Worm (Caenorhabditis elegans) whole organism, L3 larva: ENCODE results near the gene srj-54.

Source experiments
- R02D3.7 ChIP-seq: fragments of 150-350 bp; optimal IDR thresholded peaks from 2 replicates; lab custom pipeline; 2014; ENCODE audit warnings: missing biosample characterization, missing genetic modification characterization
- ZK546.5 ChIP-seq: sonication (generic microtip); optimal IDR thresholded peaks from 2 replicates; lab custom pipeline; 2017; ENCODE audit warnings: missing biosample characterization, missing genetic modification characterization
- aly-2 ChIP-seq: fragments of 150-350 bp; optimal IDR thresholded peaks from 2 replicates; lab custom pipeline; 2014; ENCODE audit warnings: missing biosample characterization, missing genetic modification characterization
- ama-1 ChIP-seq: fragments of 150-350 bp; optimal IDR thresholded peaks from 2 replicates; lab custom pipeline; 2018
- ceh-16 ChIP-seq: sonication (generic microtip); optimal IDR thresholded peaks from 2 replicates; lab custom pipeline; 2017; ENCODE audit warnings: missing biosample characterization, missing genetic modification characterization
- ceh-28 ChIP-seq: fragments of 150-350 bp; optimal IDR thresholded peaks from 2 replicates; lab custom pipeline; 2014; ENCODE audit warnings: missing biosample characterization, missing genetic modification reagents, missing genetic modification characterization
- ceh-82 ChIP-seq: fragments of 150-350 bp; optimal IDR thresholded peaks from 2 replicates; lab custom pipeline; 2014; ENCODE audit warnings: missing biosample characterization, missing genetic modification characterization
- daf-12 ChIP-seq: fragments of 150-350 bp; optimal IDR thresholded peaks from 2 replicates; lab custom pipeline; 2014; ENCODE audit warnings: missing biosample characterization, missing genetic modification reagents, missing genetic modification characterization
- egl-27 ChIP-seq: sonication (generic microtip); optimal IDR thresholded peaks from 4 replicates; lab custom pipeline; 2017; ENCODE audit warnings: missing biosample characterization, missing genetic modification reagents, missing genetic modification characterization
- egl-5 ChIP-seq: fragments of 150-350 bp; optimal IDR thresholded peaks from 2 replicates; lab custom pipeline; 2017; ENCODE audit warnings: missing biosample characterization, missing genetic modification reagents, missing genetic modification characterization, inconsistent platforms
- elt-2 ChIP-seq: sonication (generic microtip); optimal IDR thresholded peaks from 2 replicates; lab custom pipeline; 2016; ENCODE audit warnings: missing genetic modification reagents, mild to moderate bottlenecking, missing genetic modification characterization, missing compliant biosample characterization
- elt-3 ChIP-seq, 3 experiments: fragments of 150-350 bp in 1 of 3; sonication (generic microtip) in 2 of 3; optimal IDR thresholded peaks; 2 replicates in 2 of 3; 4 replicates in 1 of 3; lab custom pipeline; 2014 to 2017; ENCODE audit warnings: missing biosample characterization in 3 of 3, missing genetic modification characterization in 3 of 3
- eor-1 ChIP-seq, 2 experiments: fragments of 150-350 bp; optimal IDR thresholded peaks; 2 replicates each; lab custom pipeline; 2014 to 2018; ENCODE audit warnings: missing biosample characterization in 2 of 2, missing genetic modification characterization in 2 of 2
- fkh-10 ChIP-seq: sonication (generic microtip); optimal IDR thresholded peaks from 2 replicates; lab custom pipeline; 2017; ENCODE audit warnings: missing biosample characterization, missing genetic modification reagents, missing genetic modification characterization
- fkh-2 ChIP-seq: fragments of 150-350 bp; optimal IDR thresholded peaks from 2 replicates; lab custom pipeline; 2014; ENCODE audit warnings: missing biosample characterization, missing genetic modification reagents, missing genetic modification characterization
- fos-1 ChIP-seq: fragments of 150-350 bp; optimal IDR thresholded peaks from 2 replicates; lab custom pipeline; 2014; ENCODE audit warnings: missing biosample characterization, missing genetic modification characterization
- hmg-11 ChIP-seq: sonication (generic microtip); optimal IDR thresholded peaks from 2 replicates; lab custom pipeline; 2016; ENCODE audit warnings: missing genetic modification characterization, missing compliant biosample characterization
- lin-15B ChIP-seq: fragments of 150-350 bp; optimal IDR thresholded peaks from 2 replicates; lab custom pipeline; 2014; ENCODE audit warnings: missing biosample characterization, missing genetic modification characterization
- lin-39 ChIP-seq: fragments of 150-350 bp; optimal IDR thresholded peaks from 2 replicates; lab custom pipeline; 2018; ENCODE audit warnings: missing biosample characterization, missing genetic modification reagents, missing genetic modification characterization
- lsy-12 ChIP-seq: sonication (generic microtip); optimal IDR thresholded peaks from 2 replicates; lab custom pipeline; 2016; ENCODE audit warnings: mild to moderate bottlenecking, missing genetic modification characterization, missing compliant biosample characterization
- mdl-1 ChIP-seq: fragments of 150-350 bp; optimal IDR thresholded peaks from 2 replicates; lab custom pipeline; 2014; ENCODE audit warnings: missing biosample characterization, missing genetic modification characterization
- mml-1 ChIP-seq: fragments of 150-350 bp; sonication (generic microtip); optimal IDR thresholded peaks from 3 replicates; lab custom pipeline; 2014; ENCODE audit warnings: missing biosample characterization, missing genetic modification characterization
- nhr-11 ChIP-seq: fragments of 150-350 bp; optimal IDR thresholded peaks from 2 replicates; lab custom pipeline; 2014; ENCODE audit warnings: missing biosample characterization, missing genetic modification characterization
- nhr-12 ChIP-seq: fragments of 150-350 bp; optimal IDR thresholded peaks from 2 replicates; lab custom pipeline; 2014; ENCODE audit warnings: missing biosample characterization, missing genetic modification characterization
- nhr-23 ChIP-seq: fragments of 150-350 bp; optimal IDR thresholded peaks from 2 replicates; lab custom pipeline; 2014; ENCODE audit warnings: missing biosample characterization, missing genetic modification reagents, missing genetic modification characterization
- nhr-237 ChIP-seq: fragments of 150-350 bp; optimal IDR thresholded peaks from 2 replicates; lab custom pipeline; 2014; ENCODE audit warnings: missing biosample characterization, missing genetic modification characterization
- nhr-28 ChIP-seq: fragments of 150-350 bp; optimal IDR thresholded peaks from 2 replicates; lab custom pipeline; 2014; ENCODE audit warnings: missing biosample characterization, missing genetic modification characterization
- nhr-43 ChIP-seq: sonication (generic microtip); optimal IDR thresholded peaks from 2 replicates; lab custom pipeline; 2016; ENCODE audit warnings: mild to moderate bottlenecking, missing genetic modification characterization, missing compliant biosample characterization; ENCODE audit not compliant: poor library complexity, severe bottlenecking
- nhr-67 ChIP-seq: fragments of 150-350 bp; optimal IDR thresholded peaks from 2 replicates; lab custom pipeline; 2014; ENCODE audit warnings: missing biosample characterization, missing genetic modification characterization
- nhr-76 ChIP-seq: fragments of 150-350 bp; sonication (generic microtip); optimal IDR thresholded peaks from 5 replicates; lab custom pipeline; 2014; ENCODE audit warnings: missing biosample characterization, missing genetic modification characterization
- pha-4 ChIP-seq: fragments of 150-350 bp; optimal IDR thresholded peaks from 2 replicates; lab custom pipeline; 2014; ENCODE audit warnings: missing biosample characterization, missing genetic modification reagents, missing genetic modification characterization
- pqm-1 ChIP-seq: fragments of 150-350 bp; optimal IDR thresholded peaks from 2 replicates; lab custom pipeline; 2017; ENCODE audit warnings: missing biosample characterization, missing genetic modification characterization, inconsistent platforms
- sea-2 ChIP-seq: fragments of 150-350 bp; sonication (generic microtip); optimal IDR thresholded peaks from 4 replicates; lab custom pipeline; 2014; ENCODE audit warnings: missing biosample characterization, missing genetic modification reagents, missing genetic modification characterization
- skn-1 ChIP-seq: fragments of 150-350 bp; optimal IDR thresholded peaks from 2 replicates; lab custom pipeline; 2014; ENCODE audit warnings: missing biosample characterization, missing genetic modification characterization
- snpc-4 ChIP-seq: fragments of 150-350 bp; optimal IDR thresholded peaks from 2 replicates; lab custom pipeline; 2014; ENCODE audit warnings: missing biosample characterization, missing genetic modification characterization
- tbx-2 ChIP-seq: sonication (generic microtip); optimal IDR thresholded peaks from 2 replicates; lab custom pipeline; 2016; ENCODE audit warnings: mild to moderate bottlenecking, missing genetic modification characterization, missing compliant biosample characterization
- unc-62 ChIP-seq: fragments of 150-350 bp; sonication (generic microtip); optimal IDR thresholded peaks from 4 replicates; lab custom pipeline; 2014; ENCODE audit warnings: missing biosample characterization, missing genetic modification reagents, missing genetic modification characterization
- zag-1 ChIP-seq: fragments of 150-350 bp; optimal IDR thresholded peaks from 2 replicates; lab custom pipeline; 2014; ENCODE audit warnings: missing biosample characterization, missing genetic modification characterization
- ztf-4 ChIP-seq: fragments of 150-350 bp; optimal IDR thresholded peaks from 2 replicates; lab custom pipeline; 2014; ENCODE audit warnings: missing biosample characterization, missing genetic modification characterization

srj-54 gene

DNA sequence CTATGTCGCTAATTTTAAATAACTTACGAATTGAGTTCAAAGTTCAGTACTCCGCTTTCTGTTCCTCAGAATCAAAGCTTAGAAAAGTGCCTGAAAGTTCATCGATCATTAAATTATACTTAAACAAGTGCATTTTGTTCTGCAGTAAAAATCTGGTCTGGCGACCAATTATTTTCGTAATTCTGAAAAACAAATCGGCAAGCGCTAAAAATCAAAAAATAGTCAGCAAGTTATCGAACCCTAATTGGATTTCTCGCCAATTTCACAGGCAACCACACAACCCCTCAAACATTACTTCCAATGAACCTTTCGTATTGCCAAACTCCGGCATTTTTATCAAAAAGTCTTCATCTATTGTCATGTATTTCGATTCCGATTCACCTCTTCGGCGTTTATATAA lies 3.4 kb upstream of the srj-54 start, which contains the start of gene srh-272:
TSS of gene srh-272 (plus strand) at position 301 of the 400 bp plus-strand sequence.
- TF ChIP-seq ceh-82 (tag; lab: Kevin White, UChicago) (no peak), egl-5 (no peak), ceh-28 (tag; lab: Kevin White, UChicago) (no peak), ZK546.5 (tag; lab: Kevin White, UChicago) (no peak), pqm-1 (tag; lab: Kevin White, UChicago) (no peak), eor-1 (tag; optimal IDR thresholded peaks at IDR 0.05; lab: Kevin White, UChicago) (no peak), nhr-43 (tag; lab: Kevin White, UChicago) (no peak), elt-3 (tag; optimal IDR thresholded peaks at IDR 0.05; lab: Kevin White, UChicago) (no peak), nhr-28 (no peak), nhr-67 (no peak), R02D3.7 (tag; lab: Kevin White, UChicago) (no peak), mml-1 (tag; lab: Kevin White, UChicago) (no peak), nhr-11 (tag; lab: Kevin White, UChicago) (no peak), pha-4 (tag; lab: Kevin White, UChicago) (no peak), fkh-2 (tag; lab: Kevin White, UChicago) (no peak), snpc-4 (tag; lab: Kevin White, UChicago) (no peak), nhr-12 (no peak), unc-62 (GFP tag; lab: Kevin White, UChicago) (no peak), hmg-11 (tag; lab: Kevin White, UChicago) (no peak)

DNA sequence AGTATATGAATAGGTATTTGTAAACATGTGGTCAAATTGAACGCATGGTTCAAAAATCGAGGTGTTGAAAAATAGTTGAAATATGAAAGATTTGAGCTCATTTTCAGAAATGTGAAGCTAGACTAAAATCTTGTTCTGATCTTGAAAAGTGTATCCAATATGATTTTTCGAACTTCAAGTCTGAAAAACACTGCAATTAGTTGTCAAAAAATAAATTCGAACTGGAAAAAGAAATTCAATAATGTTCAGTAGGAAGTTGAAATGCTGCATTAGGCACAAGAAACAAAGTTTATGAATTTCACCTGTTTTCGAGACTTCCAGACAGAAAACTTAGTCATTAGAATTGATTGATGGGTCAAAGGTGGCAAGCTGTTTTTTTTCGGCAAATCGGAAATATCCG lies 1.9 kb upstream of the srj-54 start, which contains the start of gene srh-270:
TSS of gene srh-270 (minus strand) at position 101 of the 400 bp plus-strand sequence.
- TF ChIP-seq ceh-28 (tag; lab: Kevin White, UChicago), result no peak
- TF ChIP-seq nhr-67, result no peak
- TF ChIP-seq egl-27, result no peak
- TF ChIP-seq elt-3 (tag; optimal IDR thresholded peaks at IDR 0.05; lab: Kevin White, UChicago), result no peak
- no peak for TF ChIP-seq lsy-12 (tag; lab: Kevin White, UChicago)
- no peak for TF ChIP-seq ztf-4
- no peak for TF ChIP-seq fos-1
- TF ChIP-seq skn-1 (tag; lab: Kevin White, UChicago), result no peak
- no peak for TF ChIP-seq tbx-2 (tag; lab: Kevin White, UChicago)
- no peak for TF ChIP-seq aly-2
- TF ChIP-seq unc-62 (GFP tag; lab: Kevin White, UChicago), result no peak
- TF ChIP-seq sea-2 (GFP tag; lab: Kevin White, UChicago), result no peak
- no peak for TF ChIP-seq mdl-1
- no peak for TF ChIP-seq nhr-28

DNA sequence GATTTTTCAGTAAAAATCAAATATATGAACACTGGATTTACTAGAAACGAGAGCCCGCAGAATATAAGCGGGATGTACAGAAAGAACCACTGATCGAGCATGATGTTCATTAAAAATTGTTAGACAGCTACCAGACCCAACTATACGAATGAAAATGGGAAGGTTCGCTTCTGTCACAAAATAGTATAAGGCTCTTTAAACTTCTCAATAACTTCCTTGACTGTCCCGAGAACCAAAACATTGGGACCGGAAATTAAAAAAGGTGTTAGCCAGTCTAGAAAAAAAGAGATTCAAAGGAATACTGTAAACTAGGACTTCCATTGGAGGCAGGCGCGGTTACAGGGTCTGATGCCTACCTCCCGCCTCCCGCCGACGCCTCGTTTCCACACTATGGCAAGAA lies 1.8 kb downstream of the srj-54 start, which contains the start of gene srj-55:
TSS of gene srj-55 (minus strand) at position 101 of the 400 bp plus-strand sequence.
- TF ChIP-seq snpc-4 (tag; lab: Kevin White, UChicago) (no peak), ceh-28 (tag; lab: Kevin White, UChicago) (no peak), ceh-16 (tag; lab: Kevin White, UChicago) (no peak), elt-3 (tag; optimal IDR thresholded peaks at IDR 0.05; lab: Kevin White, UChicago) (no peak), aly-2 (no peak), lsy-12 (tag; lab: Kevin White, UChicago) (no peak), nhr-76 (tag; lab: Kevin White, UChicago) (no peak), daf-12 (tag; lab: Kevin White, UChicago) (no peak), skn-1 (tag; lab: Kevin White, UChicago) (no peak), unc-62 (GFP tag; lab: Kevin White, UChicago) (no peak), fos-1 (no peak), nhr-237 (no peak), nhr-23 (tag; lab: Kevin White, UChicago) (no peak), nhr-43 (tag; lab: Kevin White, UChicago) (no peak), egl-27 (no peak), lin-39 (tag; lab: Kevin White, UChicago) (no peak)

DNA sequence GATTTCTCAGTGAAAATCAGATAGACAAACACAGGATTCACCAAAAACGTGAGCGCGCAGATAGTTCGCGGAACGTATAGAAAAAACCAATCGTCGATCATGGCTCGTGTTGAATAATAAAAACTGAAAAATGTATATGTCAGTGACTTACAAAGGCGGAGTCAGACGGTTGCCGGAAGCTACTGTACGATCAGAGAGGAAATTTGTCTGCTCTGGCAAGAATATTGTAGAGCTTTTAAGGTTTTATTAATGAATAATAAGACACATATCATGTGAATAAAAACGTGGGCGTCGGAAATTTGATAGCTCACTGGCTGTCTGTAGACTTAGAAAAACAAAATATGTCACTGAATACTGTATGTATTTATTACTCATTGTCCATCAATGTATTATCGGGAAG lies 4.2 kb downstream of the srj-54 start, which contains the start of gene srj-57:
TSS of gene srj-57 (minus strand) at position 101 of the 400 bp plus-strand sequence.
- TF ChIP-seq R02D3.7 (tag; lab: Kevin White, UChicago), result no peak
- TF ChIP-seq ama-1 (lab: Kevin White, UChicago), result no peak
- no peak for TF ChIP-seq nhr-28
- no peak for TF ChIP-seq hmg-11 (tag; lab: Kevin White, UChicago)
- TF ChIP-seq pqm-1 (tag; lab: Kevin White, UChicago), result no peak
- TF ChIP-seq ztf-4, result no peak
- TF ChIP-seq tbx-2 (tag; lab: Kevin White, UChicago), result no peak
- TF ChIP-seq nhr-23 (tag; lab: Kevin White, UChicago), result no peak
- no peak for TF ChIP-seq eor-1 (tag; optimal IDR thresholded peaks at IDR 0.05; lab: Kevin White, UChicago)
- no peak for TF ChIP-seq elt-3 (tag; optimal IDR thresholded peaks at IDR 0.05; lab: Kevin White, UChicago)
- TF ChIP-seq sea-2 (GFP tag; lab: Kevin White, UChicago), result no peak
- no peak for TF ChIP-seq zag-1
- TF ChIP-seq egl-5, result no peak
- TF ChIP-seq lin-15B (tag; lab: Kevin White, UChicago), result no peak
- no peak for TF ChIP-seq elt-2 (tag; lab: Kevin White, UChicago)
- no peak for TF ChIP-seq mdl-1
- no peak for TF ChIP-seq fkh-10 (GFP tag; lab: Kevin White, UChicago)
- no peak for TF ChIP-seq daf-12 (tag; lab: Kevin White, UChicago)
- TF ChIP-seq nhr-11 (tag; lab: Kevin White, UChicago), result no peak
